Fruit fly (Drosophila melanogaster): ENCODE measurements around the gene CG1695.

dm6 chrX:20481404-20481803, 47.7 kb downstream of the CG1695 start:
- TF ChIP-seq ap (GFP tag; IDR thresholded peaks at IDR 0.05): no peak
- TF ChIP-seq CG13624 (GFP tag; optimal IDR thresholded peaks at IDR 0.05): no peak
- TF ChIP-seq CG2875 (GFP tag; optimal IDR thresholded peaks at IDR 0.05): no peak
- no peak for TF ChIP-seq D19B (GFP tag; optimal IDR thresholded peaks at IDR 0.05)
- no peak for TF ChIP-seq croc (GFP tag; conservative IDR thresholded peaks at IDR 0.05)
- TF ChIP-seq fru (optimal IDR thresholded peaks at IDR 0.05): no peak
- no peak for TF ChIP-seq CG12071 (GFP tag; optimal IDR thresholded peaks at IDR 0.05)
- TF ChIP-seq insv (GFP tag; optimal IDR thresholded peaks at IDR 0.05): no peak
- TF ChIP-seq CG6854 (GFP tag; optimal IDR thresholded peaks at IDR 0.05): no peak

Measured in whole organism, embryonic.